Worm (Caenorhabditis elegans): ENCODE results near the gene tbc-9.
"Not testable (repeated sequence)": the region's sequence is repeated elsewhere in the genome, so short reads cannot be mapped to it uniquely, and the experiment has no call there.

ce11 chrIV:13503365-13504015 lies 834 bp upstream of the tbc-9 start:
- not testable (repeated sequence) for TF ChIP-seq nhr-76, skn-1 (tag; optimal IDR thresholded peaks at IDR 0.05)
